Worm (Caenorhabditis elegans) whole organism, young adult: ENCODE data around the gene spe-39.

ENCODE experiments used
- B0035.1 ChIP-seq: sonication (generic microtip); optimal IDR thresholded peaks from 2 replicates; lab custom pipeline; 2016; ENCODE audit warnings: missing genetic modification characterization, mild to moderate bottlenecking, missing compliant biosample characterization, missing genotype, missing genetic modification reagents
- C17E4.6 ChIP-seq: fragments of 200-800 bp; sonication (Bioruptor generic); IDR thresholded peaks from 2 replicates; pipeline ENCODE4 v1.3.6; 2022; ENCODE audit warnings: missing genetic modification reagents, missing genetic modification characterization, missing compliant biosample characterization
- Y53F4B.3 ChIP-seq: fragments of 200-800 bp; sonication (Bioruptor generic); IDR thresholded peaks from 2 replicates; pipeline ENCODE4 v1.3.6; 2022; ENCODE audit warnings: missing genetic modification reagents, missing genetic modification characterization, missing compliant biosample characterization
- ama-1 ChIP-seq, 3 experiments: fragments of 150-350 bp in 1 of 3; sonication (generic microtip) in 2 of 3; optimal IDR thresholded peaks; 2 replicates each; lab custom pipeline; 2014 to 2018; ENCODE audit warnings: missing biosample characterization in 2 of 3, missing genetic modification characterization in 2 of 3, missing genetic modification reagents in 2 of 3
- rec-8 ChIP-seq, 2 experiments: sonication (generic microtip); optimal IDR thresholded peaks; 2 replicates each; lab custom pipeline; 2016; ENCODE audit warnings: mild to moderate bottlenecking in 2 of 2, missing genetic modification characterization in 2 of 2, missing genetic modification reagents in 2 of 2, missing genotype in 2 of 2, missing biosample characterization in 1 of 2, missing compliant biosample characterization in 1 of 2, moderate library complexity in 1 of 2
- sdz-38 ChIP-seq: sonication (generic microtip); optimal IDR thresholded peaks from 2 replicates; lab custom pipeline; 2016; ENCODE audit warnings: missing genotype, missing genetic modification characterization, missing compliant biosample characterization

- TF ChIP-seq C17E4.6 (GFP tag; lab: Robert Waterston, UW), result no peak
- TF ChIP-seq ama-1 (optimal IDR thresholded peaks at IDR 0.05; lab: Kevin White, UChicago), result no peak
- no peak for TF ChIP-seq ama-1 (GFP tag; optimal IDR thresholded peaks at IDR 0.05; lab: Kevin White, UChicago)
- no peak for TF ChIP-seq Y53F4B.3 (GFP tag; lab: Robert Waterston, UW)
- TF ChIP-seq sdz-38, result no peak
- TF ChIP-seq B0035.1 (tag; lab: Kevin White, UChicago), result no peak
- TF ChIP-seq rec-8 (tag; optimal IDR thresholded peaks at IDR 0.05; lab: Kevin White, UChicago), result no peak
These were observed 40.5 kb upstream of the spe-39 start, which contains the start of gene T25F10.3 for ce11 chrV:6744774-6745173.
